Fruit fly (Drosophila melanogaster): ENCODE results near the gene hb.

The hb gene

DNA sequence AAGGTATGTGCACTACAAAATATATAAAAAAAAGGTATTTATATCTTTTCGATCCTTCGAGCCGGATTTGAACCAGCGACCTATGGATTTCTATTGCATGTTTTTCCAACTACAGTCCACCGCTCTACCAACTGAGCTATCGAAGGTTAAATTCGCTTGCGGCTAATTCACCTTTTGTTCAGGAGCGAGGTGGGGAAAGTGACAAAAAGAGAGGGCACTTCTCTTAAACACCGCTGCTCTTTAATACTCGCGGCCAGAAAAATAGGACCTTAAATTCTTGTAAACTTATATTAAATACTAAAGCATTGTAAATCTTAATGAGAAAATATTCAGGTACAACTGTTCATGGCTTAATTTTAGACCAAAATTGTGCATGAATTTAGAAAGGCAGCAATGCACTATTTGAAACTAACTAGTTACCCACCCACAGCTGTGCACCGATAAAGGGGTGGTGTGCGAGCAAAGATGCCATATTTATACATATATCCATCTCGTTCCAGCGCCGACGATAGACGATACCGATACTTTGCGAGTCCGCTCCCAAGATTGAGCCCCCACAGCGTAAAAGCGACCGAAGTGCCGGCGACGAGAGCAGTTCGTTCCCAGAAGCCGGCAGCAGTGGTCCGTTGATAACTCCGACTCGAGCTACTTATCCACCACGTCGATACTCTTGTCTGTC lies 28.5 kb downstream of the hb start (continued):
- TF ChIP-seq GATAe (GFP tag; conservative IDR thresholded peaks at IDR 0.05) (peak; percentile 84), CG4424 (GFP tag; optimal IDR thresholded peaks at IDR 0.05) (peak; percentile 98), croc (GFP tag; conservative IDR thresholded peaks at IDR 0.05) (peak; percentile 90), CG18262 (tag; optimal IDR thresholded peaks at IDR 0.05) (peak; percentile 99), Mes4 (GFP tag; optimal IDR thresholded peaks at IDR 0.05) (peak; percentile 94), BEAF-32 (GFP tag; optimal IDR thresholded peaks at IDR 0.05) (peak; percentile 72), vfl (GFP tag; optimal IDR thresholded peaks at IDR 0.05) (peak; percentile 94), CG10267 (tag; optimal IDR thresholded peaks at IDR 0.05) (peak; percentile 97), Lim3 (GFP tag; IDR thresholded peaks at IDR 0.05) (peak; percentile 84; the same call in 1 of the 2 replicates), CG1233 (GFP tag; optimal IDR thresholded peaks at IDR 0.05) (peak; percentile 97), grau (tag; optimal IDR thresholded peaks at IDR 0.05) (peak; percentile 96), CG9437 (GFP tag; optimal IDR thresholded peaks at IDR 0.05) (peak; percentile 91), CG3065 (GFP tag; optimal IDR thresholded peaks at IDR 0.05) (peak; percentile 86), CG34422 (GFP tag; IDR thresholded peaks at IDR 0.05) (peak; percentile 97), C15 (GFP tag; IDR thresholded peaks at IDR 0.05) (peak; percentile 94), CG1647 (GFP tag; optimal IDR thresholded peaks at IDR 0.05) (peak; percentile 97), CG4404 (GFP tag; IDR thresholded peaks at IDR 0.05) (peak; percentile 88), p53 (GFP tag; optimal IDR thresholded peaks at IDR 0.05) (peak; percentile 91), dpn (GFP tag; optimal IDR thresholded peaks at IDR 0.05) (peak; percentile 98), gfzf (GFP tag; optimal IDR thresholded peaks at IDR 0.05) (peak; percentile 32), chm (GFP tag; IDR thresholded peaks at IDR 0.05) (peak; percentile 98), ATbp (GFP tag; optimal IDR thresholded peaks at IDR 0.05) (peak; percentile 99), lov (optimal IDR thresholded peaks at IDR 0.05) (no peak), lov (GFP tag; IDR thresholded peaks at IDR 0.05) (peak; percentile 94), hb (GFP tag; IDR thresholded peaks at IDR 0.05; ENCODE audit: partially characterized antibody) (peak; percentile 61), CG10209 (GFP tag; optimal IDR thresholded peaks at IDR 0.05) (peak; percentile 98), tin (GFP tag; optimal IDR thresholded peaks at IDR 0.05) (peak; percentile 98), bbx (GFP tag; IDR thresholded peaks at IDR 0.05; ENCODE audit: partially characterized antibody) (peak; percentile 75), Dad (GFP tag; optimal IDR thresholded peaks at IDR 0.05) (peak; percentile 97), Bdp1 (GFP tag; optimal IDR thresholded peaks at IDR 0.05) (peak; percentile 99), slou (GFP tag; optimal IDR thresholded peaks at IDR 0.05) (peak; percentile 93), Antp (GFP tag; optimal IDR thresholded peaks at IDR 0.05) (peak; percentile 96), Spps (tag; optimal IDR thresholded peaks at IDR 0.05) (peak; percentile 97), pum (GFP tag; optimal IDR thresholded peaks at IDR 0.05) (peak; percentile 97), Eip74EF (GFP tag; optimal IDR thresholded peaks at IDR 0.05) (peak in 1 of 2 experiments; percentile 98), CG4707 (GFP tag; optimal IDR thresholded peaks at IDR 0.05) (peak; percentile 95), zen (tag; optimal IDR thresholded peaks at IDR 0.05) (peak; percentile 96), bsh (GFP tag; optimal IDR thresholded peaks at IDR 0.05) (peak; percentile 97 to 98), Hr39 (optimal IDR thresholded peaks at IDR 0.05) (no peak), seq (GFP tag; IDR thresholded peaks at IDR 0.05) (peak; percentile 99), bcd (GFP tag; optimal IDR thresholded peaks at IDR 0.05) (peak; percentile 98), fd3F (GFP tag; optimal IDR thresholded peaks at IDR 0.05) (peak; percentile 92), CG1603 (tag; optimal IDR thresholded peaks at IDR 0.05) (peak; percentile 98), ttk (GFP tag; IDR thresholded peaks at IDR 0.05) (peak; percentile 97), CG8359 (GFP tag; optimal IDR thresholded peaks at IDR 0.05; ENCODE audit: borderline replicate concordance) (peak; percentile 92), CG3163 (GFP tag; optimal IDR thresholded peaks at IDR 0.05) (peak; percentile 100), CG30403 (GFP tag; optimal IDR thresholded peaks at IDR 0.05) (peak; percentile 98), rib (GFP tag; IDR thresholded peaks at IDR 0.05) (peak; percentile 96), toy (GFP tag; IDR thresholded peaks at IDR 0.05) (peak; percentile 81), CG13424 (tag; optimal IDR thresholded peaks at IDR 0.05) (peak; percentile 98)

Measured in whole organism, embryonic.